Fruit fly (Drosophila melanogaster) whole organism, embryonic: ENCODE results near the gene CG10031.

Experiments
- CG12769 ChIP-seq: fragments of 200-800 bp; sonication (Bioruptor generic); optimal IDR thresholded peaks from 2 replicates; lab custom pipeline; 2019; ENCODE audit warnings: missing biosample characterization, mild to moderate bottlenecking, missing genetic modification characterization, moderate library complexity
- CG14860 ChIP-seq: fragments of 200-800 bp; sonication (Bioruptor generic); IDR thresholded peaks from 3 replicates; pipeline ENCODE4 v1.3.6; 2022; ENCODE audit warnings: missing biosample characterization, missing genetic modification characterization; ENCODE audit not compliant: partially characterized antibody
- CG17359 ChIP-seq: fragments of 200-800 bp; sonication (Bioruptor generic); optimal IDR thresholded peaks from 3 replicates; lab custom pipeline; 2018; ENCODE audit warnings: missing biosample characterization, mild to moderate bottlenecking, missing genetic modification characterization, moderate library complexity
- CG17361 ChIP-seq: fragments of 200-800 bp; sonication (Bioruptor generic); IDR thresholded peaks from 3 replicates; pipeline ENCODE4 v1.3.6; 2022; ENCODE audit warnings: missing biosample characterization, missing genetic modification characterization
- CG31388 ChIP-seq: fragments of 200-800 bp; sonication (Bioruptor generic); optimal IDR thresholded peaks from 2 replicates; lab custom pipeline; 2016; ENCODE audit warnings: missing biosample characterization, missing genetic modification characterization
- CG3163 ChIP-seq: fragments of 200-800 bp; sonication (Bioruptor generic); optimal IDR thresholded peaks from 3 replicates; lab custom pipeline; 2016; ENCODE audit warnings: missing biosample characterization, missing genetic modification characterization
- CG34224 ChIP-seq: fragments of 200-800 bp; sonication (Bioruptor generic); IDR thresholded peaks from 3 replicates; pipeline ENCODE4 v1.3.6; 2022; ENCODE audit warnings: missing biosample characterization, missing genetic modification characterization; ENCODE audit not compliant: partially characterized antibody
- CG34376 ChIP-seq: fragments of 200-800 bp; sonication (Bioruptor generic); optimal IDR thresholded peaks from 2 replicates; lab custom pipeline; 2018; ENCODE audit warnings: missing biosample characterization, mild to moderate bottlenecking, missing genetic modification characterization
- CG6175 ChIP-seq: fragments of 200-800 bp; sonication (Bioruptor generic); IDR thresholded peaks from 3 replicates; pipeline ENCODE4 v1.3.6; 2022; ENCODE audit warnings: missing biosample characterization, missing genetic modification characterization
- CoRest ChIP-seq: fragments of 200-800 bp; sonication (Bioruptor generic); optimal IDR thresholded peaks from 3 replicates; lab custom pipeline; 2018; ENCODE audit warnings: missing biosample characterization, mild to moderate bottlenecking, missing genetic modification characterization, moderate library complexity
- D19B ChIP-seq: fragments of 200-800 bp; sonication (Bioruptor generic); optimal IDR thresholded peaks from 2 replicates; lab custom pipeline; 2017; ENCODE audit warnings: missing biosample characterization, mild to moderate bottlenecking, missing genetic modification characterization
- Deaf1 ChIP-seq: fragments of 200-800 bp; optimal IDR thresholded peaks from 3 replicates; lab custom pipeline; 2019; ENCODE audit warnings: missing biosample characterization, mild to moderate bottlenecking, missing genetic modification characterization, moderate library complexity
- Dref ChIP-seq: fragments of 200-800 bp; sonication (Bioruptor generic); IDR thresholded peaks from 2 replicates; pipeline ENCODE4 v1.3.6; 2022; ENCODE audit warnings: missing biosample characterization, missing genetic modification characterization
- Fer2 ChIP-seq: fragments of 200-800 bp; sonication (Bioruptor generic); optimal IDR thresholded peaks from 2 replicates; lab custom pipeline; 2018; ENCODE audit warnings: missing biosample characterization, mild to moderate bottlenecking, missing genetic modification characterization, moderate library complexity
- Gug ChIP-seq: fragments of 200-800 bp; sonication (Bioruptor generic); IDR thresholded peaks from 4 replicates; pipeline ENCODE4 v1.3.6; 2022; ENCODE audit warnings: missing biosample characterization, missing genetic modification characterization
- H15 ChIP-seq: fragments of 200-800 bp; sonication (Bioruptor generic); IDR thresholded peaks from 3 replicates; pipeline ENCODE4 v1.3.6; 2022; ENCODE audit warnings: missing biosample characterization, missing genetic modification characterization
- HLH3B ChIP-seq: fragments of 200-800 bp; sonication (Bioruptor generic); IDR thresholded peaks from 2 replicates; pipeline ENCODE4 v1.3.6; 2022; ENCODE audit warnings: missing biosample characterization, missing genetic modification characterization
- Lhr ChIP-seq: fragments of 200-800 bp; sonication (Bioruptor generic); optimal IDR thresholded peaks from 3 replicates; lab custom pipeline; 2017; ENCODE audit warnings: mild to moderate bottlenecking, missing biosample characterization, missing genetic modification reagents, missing genetic modification characterization
- NK7.1 ChIP-seq: fragments of 200-800 bp; sonication (Bioruptor generic); optimal IDR thresholded peaks from 3 replicates; lab custom pipeline; 2016; ENCODE audit warnings: missing biosample characterization, missing genetic modification characterization
- Pdp1 ChIP-seq, 2 experiments: fragments of 200-800 bp; sonication (Bioruptor generic); optimal IDR thresholded peaks; 3 replicates each; lab custom pipeline; 2016; ENCODE audit warnings: missing biosample characterization in 2 of 2, missing genetic modification characterization in 2 of 2, mild to moderate bottlenecking in 1 of 2, moderate library complexity in 1 of 2
- Spps ChIP-seq: fragments of 200-800 bp; sonication (Bioruptor generic); optimal IDR thresholded peaks from 2 replicates; lab custom pipeline; 2018; ENCODE audit warnings: missing biosample characterization, mild to moderate bottlenecking, missing genetic modification characterization
- Stat92E ChIP-seq, 3 experiments: fragments of >200 bp in 2 of 3; fragments of 200-800 bp in 1 of 3; sonication (Bioruptor generic) in 1 of 3; optimal IDR thresholded peaks; 2 replicates each; lab custom pipeline; 2017 to 2019; ENCODE audit warnings: missing biosample characterization in 3 of 3, missing genetic modification characterization in 3 of 3, mild to moderate bottlenecking in 1 of 3, moderate library complexity in 1 of 3
- Usf ChIP-seq: fragments of 200-800 bp; sonication (Bioruptor generic); optimal IDR thresholded peaks from 2 replicates; lab custom pipeline; 2017; ENCODE audit warnings: missing genotype, missing biosample characterization, missing genetic modification characterization
- al ChIP-seq: fragments of 200-800 bp; sonication (Bioruptor generic); IDR thresholded peaks from 2 replicates; pipeline ENCODE4 v1.3.6; 2022; ENCODE audit warnings: missing biosample characterization, missing genetic modification characterization
- chinmo ChIP-seq: fragments of 200-800 bp; sonication (Bioruptor generic); IDR thresholded peaks from 4 replicates; pipeline ENCODE4 v1.3.6; 2022; ENCODE audit warnings: missing biosample characterization, missing genetic modification characterization; ENCODE audit not compliant: partially characterized antibody
- croc ChIP-seq: fragments of 200-800 bp; sonication (Bioruptor generic); conservative IDR thresholded peaks from 3 replicates; pipeline ENCODE4 v1.3.6; 2022; ENCODE audit warnings: missing biosample characterization, missing genetic modification characterization
- cwo ChIP-seq: fragments of 200-800 bp; sonication (Bioruptor generic); optimal IDR thresholded peaks from 3 replicates; lab custom pipeline; 2017; ENCODE audit warnings: missing biosample characterization, missing genetic modification characterization, mild to moderate bottlenecking, moderate library complexity, missing genetic modification reagents
- dmrt99B ChIP-seq: fragments of 200-800 bp; sonication (Bioruptor generic); optimal IDR thresholded peaks from 2 replicates; lab custom pipeline; 2018; ENCODE audit warnings: missing biosample characterization, mild to moderate bottlenecking, missing genetic modification characterization, moderate library complexity
- dysf ChIP-seq: fragments of 200-800 bp; sonication (Bioruptor generic); IDR thresholded peaks from 3 replicates; pipeline ENCODE4 v1.3.6; 2022; ENCODE audit warnings: missing biosample characterization, missing genetic modification characterization
- kah ChIP-seq: fragments of 200-800 bp; sonication (Bioruptor generic); optimal IDR thresholded peaks from 2 replicates; lab custom pipeline; 2018; ENCODE audit warnings: missing biosample characterization, mild to moderate bottlenecking, missing genetic modification characterization
- kni ChIP-seq: fragments of 200-800 bp; sonication (Bioruptor generic); optimal IDR thresholded peaks from 3 replicates; lab custom pipeline; 2017; ENCODE audit warnings: mild to moderate bottlenecking, missing biosample characterization, missing genetic modification reagents, missing genetic modification characterization
- luna ChIP-seq: fragments of 200-800 bp; sonication (Bioruptor generic); optimal IDR thresholded peaks from 2 replicates; lab custom pipeline; 2016; ENCODE audit warnings: missing biosample characterization, missing genetic modification characterization
- mirr ChIP-seq: fragments of 200-800 bp; sonication (Bioruptor generic); optimal IDR thresholded peaks from 3 replicates; lab custom pipeline; 2018; ENCODE audit warnings: missing biosample characterization, mild to moderate bottlenecking, missing genetic modification characterization
- otp ChIP-seq: fragments of 200-800 bp; sonication (Bioruptor generic); IDR thresholded peaks from 3 replicates; pipeline ENCODE4, ENCODE4 v1.3.6; 2022; ENCODE audit warnings: missing biosample characterization, missing genetic modification characterization
- sc ChIP-seq, 3 experiments: fragments of >200 bp in 2 of 3; fragments of 200-800 bp in 1 of 3; sonication (Bioruptor generic) in 1 of 3; optimal IDR thresholded peaks; 2 replicates in 2 of 3; 3 replicates in 1 of 3; lab custom pipeline; 2017; ENCODE audit warnings: mild to moderate bottlenecking in 1 of 3, missing biosample characterization in 1 of 3, missing genetic modification characterization in 1 of 3, missing genetic modification reagents in 1 of 3
- schlank ChIP-seq: fragments of 200-800 bp; sonication (Bioruptor generic); optimal IDR thresholded peaks from 2 replicates; lab custom pipeline; 2018; ENCODE audit warnings: missing biosample characterization, mild to moderate bottlenecking, missing genetic modification characterization
- sima ChIP-seq: fragments of 200-800 bp; sonication (Bioruptor generic); optimal IDR thresholded peaks from 2 replicates; lab custom pipeline; 2016; ENCODE audit warnings: missing biosample characterization, missing genetic modification characterization
- slp2 ChIP-seq: fragments of 200-800 bp; sonication (Bioruptor generic); optimal IDR thresholded peaks from 2 replicates; lab custom pipeline; 2016; ENCODE audit warnings: missing biosample characterization, missing genetic modification characterization
- sr ChIP-seq: fragments of 200-800 bp; sonication (Bioruptor generic); IDR thresholded peaks from 3 replicates; pipeline ENCODE4 v1.3.6; 2022; ENCODE audit warnings: missing biosample characterization, missing genetic modification characterization
- stwl ChIP-seq: fragments of 200-800 bp; sonication (Bioruptor generic); optimal IDR thresholded peaks from 3 replicates; lab custom pipeline; 2018; ENCODE audit warnings: missing biosample characterization, mild to moderate bottlenecking, missing genetic modification characterization, moderate library complexity
- vvl ChIP-seq: fragments of 200-800 bp; sonication (Bioruptor generic); IDR thresholded peaks from 2 replicates; pipeline ENCODE4 v1.3.6; 2022; ENCODE audit warnings: missing biosample characterization, missing genetic modification characterization
- z ChIP-seq: fragments of 200-800 bp; sonication (Bioruptor generic); IDR thresholded peaks from 3 replicates; pipeline ENCODE4 v1.3.6; 2022; ENCODE audit warnings: missing biosample characterization, missing genetic modification characterization

Gene CG10031

dm6 chr2L:3654956-3655618, 43.8 kb downstream of the CG10031 start:
- TF ChIP-seq CG31388 (GFP tag; lab: Kevin White, UChicago) (no peak), H15 (GFP tag; lab: Robert Waterston, UW) (no peak), CG17359 (no peak), Stat92E (GFP tag; optimal IDR thresholded peaks at IDR 0.05; lab: Kevin White, UChicago) (no peak), CG12769 (tag; lab: Kevin White, UChicago) (no peak), Pdp1 (GFP tag; optimal IDR thresholded peaks at IDR 0.05; lab: Kevin White, UChicago) (peak in 1 of 2 experiments; percentile 77), stwl (tag; lab: Kevin White, UChicago) (no peak), cwo (no peak), chinmo (0 out of 4 replicates have a peak, but pooled peaks have one; percentile 25), CG34376 (GFP tag; lab: Kevin White, UChicago) (no peak), slp2 (GFP tag; lab: Kevin White, UChicago) (no peak), CG6175 (GFP tag; lab: Robert Waterston, UW) (no peak), D19B (GFP tag; lab: Kevin White, UChicago) (no peak), Fer2 (tag; lab: Kevin White, UChicago) (no peak), Gug (no peak), NK7.1 (GFP tag; lab: Kevin White, UChicago) (no peak), luna (GFP tag; lab: Kevin White, UChicago) (no peak), CG14860 (GFP tag; lab: Robert Waterston, UW) (no peak), kah (GFP tag; lab: Kevin White, UChicago) (peak; percentile 97), sc (optimal IDR thresholded peaks at IDR 0.05; lab: Kevin White, UChicago) (no peak), sc (GFP tag; optimal IDR thresholded peaks at IDR 0.05; lab: Kevin White, UChicago) (no peak), dysf (GFP tag; lab: Robert Waterston, UW) (no peak), z (no peak), sima (no peak), mirr (GFP tag; lab: Kevin White, UChicago) (no peak), schlank (no peak), Lhr (no peak), kni (GFP tag; lab: Kevin White, UChicago) (no peak), sr (peak; percentile 35; the same call in 1 of the 3 replicates), CG17361 (GFP tag; lab: Robert Waterston, UW) (no peak), otp (GFP tag; lab: Robert Waterston, UW) (no peak), Deaf1 (tag; lab: Kevin White, UChicago) (no peak), CG34224 (GFP tag; lab: Robert Waterston, UW) (no peak), dmrt99B (tag; lab: Kevin White, UChicago) (no peak), HLH3B (GFP tag; lab: Robert Waterston, UW) (no peak), Usf (GFP tag; lab: Kevin White, UChicago) (no peak), CG3163 (GFP tag; lab: Kevin White, UChicago) (no peak), CoRest (tag; lab: Kevin White, UChicago) (no peak), Dref (GFP tag; lab: Robert Waterston, UW) (no peak), vvl (GFP tag; lab: Robert Waterston, UW) (peak; percentile 75; the same call in 1 of the 2 replicates), al (GFP tag; lab: Robert Waterston, UW) (no peak), Spps (no peak), croc (no peak)
- TF ChIP-seq, all 482 proteins: peak for 5
